Worm (Caenorhabditis elegans): Measurements from ENCODE around the gene C16D2.1.

C16D2.1 gene

ce11 chrII:9131363-9131762 is at the start of gene C16D2.1:
C16D2.1 (plus strand) TSS chrII:9131663.
- TF ChIP-seq hlh-30 (tag; optimal IDR thresholded peaks at IDR 0.05; ENCODE audit: insufficient read depth) (no peak), fax-1 (tag; optimal IDR thresholded peaks at IDR 0.05) (no peak), lim-6 (tag; optimal IDR thresholded peaks at IDR 0.05) (no peak), sox-4 (tag; optimal IDR thresholded peaks at IDR 0.05) (no peak), ceh-14 (tag; optimal IDR thresholded peaks at IDR 0.05) (no peak), T23F11.4 (GFP tag; optimal IDR thresholded peaks at IDR 0.05) (no peak), Y22D7AL.16 (tag; optimal IDR thresholded peaks at IDR 0.05) (no peak)

- TF ChIP-seq ceh-22 (tag; optimal IDR thresholded peaks at IDR 0.05): no peak
- no peak for TF ChIP-seq ceh-34 (tag; optimal IDR thresholded peaks at IDR 0.05)
- no peak for TF ChIP-seq hlh-13 (GFP tag; optimal IDR thresholded peaks at IDR 0.05)
- no peak for TF ChIP-seq hlh-30 (tag; optimal IDR thresholded peaks at IDR 0.05; ENCODE audit: insufficient read depth)
- no peak for TF ChIP-seq ceh-24 (tag; optimal IDR thresholded peaks at IDR 0.05)
- TF ChIP-seq pax-1 (tag; optimal IDR thresholded peaks at IDR 0.05): no peak
- TF ChIP-seq pat-9 (tag; optimal IDR thresholded peaks at IDR 0.05): no peak
- TF ChIP-seq che-1 (tag; optimal IDR thresholded peaks at IDR 0.05): no peak
- TF ChIP-seq C08G9.2 (tag; optimal IDR thresholded peaks at IDR 0.05): no peak
- TF ChIP-seq eyg-1 (tag; optimal IDR thresholded peaks at IDR 0.05): no peak
- TF ChIP-seq fkh-10 (GFP tag; optimal IDR thresholded peaks at IDR 0.05): no peak
- no peak for TF ChIP-seq ceh-30 (tag; optimal IDR thresholded peaks at IDR 0.05)
- TF ChIP-seq T23F11.4 (GFP tag; optimal IDR thresholded peaks at IDR 0.05): no peak
- TF ChIP-seq lim-6 (tag; optimal IDR thresholded peaks at IDR 0.05): no peak
- TF ChIP-seq dmd-4 (tag; optimal IDR thresholded peaks at IDR 0.05; ENCODE audit: borderline replicate concordance): no peak
Observed at ce11 chrII:9083093-9083492, 48.4 kb upstream of the C16D2.1 start, which contains the start of gene sysm-1. sysm-1 (minus strand) TSS chrII:9083193.

ce11 chrII:9086308-9086707 is 45.2 kb upstream of the C16D2.1 start, which contains the start of gene hlh-3:
hlh-3 (plus strand) TSS chrII:9086608.
- no peak for TF ChIP-seq ets-4 (tag; optimal IDR thresholded peaks at IDR 0.05)
- no peak for TF ChIP-seq Y22D7AL.16 (tag; optimal IDR thresholded peaks at IDR 0.05)
- no peak for TF ChIP-seq C38D4.7 (GFP tag; optimal IDR thresholded peaks at IDR 0.05)
- TF ChIP-seq ceh-48 (tag; optimal IDR thresholded peaks at IDR 0.05): no peak
- no peak for TF ChIP-seq ttx-3 (tag; optimal IDR thresholded peaks at IDR 0.05)
- TF ChIP-seq pqm-1 (tag; optimal IDR thresholded peaks at IDR 0.05): no peak
- no peak for TF ChIP-seq pax-1 (tag; optimal IDR thresholded peaks at IDR 0.05)
- no peak for TF ChIP-seq K09A11.1 (tag; optimal IDR thresholded peaks at IDR 0.05; ENCODE audit: insufficient read depth)
- no peak for TF ChIP-seq pros-1 (tag; optimal IDR thresholded peaks at IDR 0.05)
- TF ChIP-seq ceh-22 (tag; optimal IDR thresholded peaks at IDR 0.05): no peak
- TF ChIP-seq ceh-2 (tag; optimal IDR thresholded peaks at IDR 0.05): no peak
- no peak for TF ChIP-seq ceh-18 (tag; optimal IDR thresholded peaks at IDR 0.05)
- no peak for TF ChIP-seq hlh-8 (tag; optimal IDR thresholded peaks at IDR 0.05)
- no peak for TF ChIP-seq tbx-2 (tag; optimal IDR thresholded peaks at IDR 0.05)
- TF ChIP-seq unc-42 (tag; optimal IDR thresholded peaks at IDR 0.05): no peak
- no peak for TF ChIP-seq sdc-2 (tag; optimal IDR thresholded peaks at IDR 0.05)
- TF ChIP-seq ceh-6 (GFP tag; optimal IDR thresholded peaks at IDR 0.05): no peak
- TF ChIP-seq nhr-11 (tag; optimal IDR thresholded peaks at IDR 0.05): no peak
- TF ChIP-seq ceh-31 (tag; optimal IDR thresholded peaks at IDR 0.05): no peak
- no peak for TF ChIP-seq hlh-30 (tag; optimal IDR thresholded peaks at IDR 0.05; ENCODE audit: insufficient read depth)

- TF ChIP-seq elt-2 (tag; optimal IDR thresholded peaks at IDR 0.05) (peak; percentile 42), ceh-31 (tag; optimal IDR thresholded peaks at IDR 0.05) (no peak), F13H6.1 (tag; optimal IDR thresholded peaks at IDR 0.05) (no peak), odd-2 (tag; optimal IDR thresholded peaks at IDR 0.05) (no peak), ztf-16 (tag; optimal IDR thresholded peaks at IDR 0.05) (no peak)
Observed at ce11 chrII:9092910-9093309, 38.6 kb upstream of the C16D2.1 start.

Measured in whole organism, late embryonic.